Fruit fly (Drosophila melanogaster) whole organism, embryonic: ENCODE data around the gene msn.

Experiments used
- Ada2b ChIP-seq: fragments of 200-800 bp; sonication (Bioruptor generic); IDR thresholded peaks from 2 replicates; pipeline ENCODE4 v1.3.6; 2022; ENCODE audit warnings: missing biosample characterization, missing genetic modification characterization
- Antp ChIP-seq: fragments of 200-800 bp; sonication (Bioruptor generic); optimal IDR thresholded peaks from 3 replicates; lab custom pipeline; 2016; ENCODE audit warnings: missing biosample characterization, missing genetic modification characterization
- Awh ChIP-seq: fragments of 200-800 bp; sonication (Bioruptor generic); IDR thresholded peaks from 2 replicates; pipeline ENCODE4, ENCODE4 v1.3.6; 2022; ENCODE audit warnings: missing biosample characterization, missing genetic modification characterization
- CG10209 ChIP-seq: fragments of 200-800 bp; sonication (Bioruptor generic); optimal IDR thresholded peaks from 3 replicates; lab custom pipeline; 2017; ENCODE audit warnings: missing biosample characterization, mild to moderate bottlenecking, missing genetic modification characterization, missing genetic modification reagents
- CG10979 ChIP-seq: fragments of 200-800 bp; sonication (Bioruptor generic); optimal IDR thresholded peaks from 2 replicates; lab custom pipeline; 2018; ENCODE audit warnings: missing biosample characterization, mild to moderate bottlenecking, missing genetic modification characterization, moderate library complexity
- CG13624 ChIP-seq: fragments of 200-800 bp; sonication (Bioruptor generic); optimal IDR thresholded peaks from 2 replicates; lab custom pipeline; 2016; ENCODE audit warnings: missing biosample characterization, missing genetic modification characterization
- CG14667 ChIP-seq: fragments of 200-800 bp; sonication (Bioruptor generic); IDR thresholded peaks from 2 replicates; pipeline ENCODE4 v1.3.6; 2022; ENCODE audit warnings: missing biosample characterization, missing genetic modification characterization
- CG14860 ChIP-seq: fragments of 200-800 bp; sonication (Bioruptor generic); IDR thresholded peaks from 3 replicates; pipeline ENCODE4 v1.3.6; 2022; ENCODE audit warnings: missing biosample characterization, missing genetic modification characterization; ENCODE audit not compliant: partially characterized antibody
- CG1647 ChIP-seq: fragments of 200-800 bp; sonication (Bioruptor generic); optimal IDR thresholded peaks from 3 replicates; lab custom pipeline; 2016; ENCODE audit warnings: missing biosample characterization, missing genetic modification characterization
- CG2199 ChIP-seq: fragments of 200-800 bp; sonication (Bioruptor generic); IDR thresholded peaks from 3 replicates; pipeline ENCODE4 v1.3.6; 2022; ENCODE audit warnings: missing biosample characterization, missing genetic modification characterization
- CG31365 ChIP-seq: fragments of 200-800 bp; sonication (Bioruptor generic); optimal IDR thresholded peaks from 2 replicates; lab custom pipeline; 2018; ENCODE audit warnings: missing biosample characterization, mild to moderate bottlenecking, missing genetic modification characterization
- CG3995 ChIP-seq: fragments of 200-800 bp; sonication (Bioruptor generic); optimal IDR thresholded peaks from 3 replicates; lab custom pipeline; 2016; ENCODE audit warnings: missing biosample characterization, missing genetic modification characterization
- CG6854 ChIP-seq: fragments of 200-800 bp; sonication (Bioruptor generic); optimal IDR thresholded peaks from 3 replicates; lab custom pipeline; 2017; ENCODE audit warnings: missing biosample characterization, mild to moderate bottlenecking, missing genetic modification characterization
- CG7745 ChIP-seq: fragments of 200-800 bp; sonication (Bioruptor generic); optimal IDR thresholded peaks from 2 replicates; lab custom pipeline; 2018; ENCODE audit warnings: missing biosample characterization, mild to moderate bottlenecking, missing genetic modification characterization, moderate library complexity
- CG8290 ChIP-seq, 3 experiments: fragments of 200-800 bp; sonication (Bioruptor generic); optimal IDR thresholded peaks; 2 replicates each; lab custom pipeline; 2016 to 2019; ENCODE audit warnings: missing biosample characterization in 3 of 3, missing genetic modification characterization in 3 of 3, mild to moderate bottlenecking in 2 of 3, moderate library complexity in 1 of 3
- CTCF ChIP-seq: fragments of 200-800 bp; sonication (Bioruptor generic); optimal IDR thresholded peaks from 2 replicates; lab custom pipeline; 2017; ENCODE audit warnings: missing biosample characterization, mild to moderate bottlenecking, missing genetic modification characterization, moderate library complexity
- CkIIα-i1 ChIP-seq: fragments of 200-800 bp; sonication (Bioruptor generic); IDR thresholded peaks from 2 replicates; pipeline ENCODE4 v1.3.6; 2022; ENCODE audit warnings: missing biosample characterization, missing genetic modification characterization
- Dek ChIP-seq: fragments of 200-800 bp; sonication (Bioruptor generic); optimal IDR thresholded peaks from 3 replicates; lab custom pipeline; 2019; ENCODE audit warnings: missing biosample characterization, mild to moderate bottlenecking, missing genetic modification characterization, moderate library complexity
- Elba2 ChIP-seq: fragments of 200-800 bp; sonication (Bioruptor generic); optimal IDR thresholded peaks from 3 replicates; lab custom pipeline; 2016; ENCODE audit warnings: missing biosample characterization, missing genetic modification characterization
- GATAe ChIP-seq: fragments of 200-800 bp; sonication (Bioruptor generic); conservative IDR thresholded peaks from 2 replicates; pipeline ENCODE4 v1.3.6; 2022; ENCODE audit warnings: missing biosample characterization, missing genetic modification characterization
- H15 ChIP-seq: fragments of 200-800 bp; sonication (Bioruptor generic); IDR thresholded peaks from 3 replicates; pipeline ENCODE4 v1.3.6; 2022; ENCODE audit warnings: missing biosample characterization, missing genetic modification characterization
- Hr39 ChIP-seq: fragments of >200 bp; optimal IDR thresholded peaks from 2 replicates; lab custom pipeline; 2017
- Hr78 ChIP-seq, 2 experiments: fragments of 200-800 bp in 1 of 2; fragments of >200 bp in 1 of 2; sonication (Bioruptor generic) in 1 of 2; optimal IDR thresholded peaks; 2 replicates each; lab custom pipeline; 2017 to 2019; ENCODE audit warnings: missing biosample characterization in 2 of 2, missing genetic modification characterization in 2 of 2, mild to moderate bottlenecking in 1 of 2, moderate library complexity in 1 of 2
- Mrtf ChIP-seq: fragments of 200-800 bp; sonication (Bioruptor generic); IDR thresholded peaks from 3 replicates; pipeline ENCODE4 v1.3.6; 2022; ENCODE audit warnings: missing biosample characterization, missing genetic modification characterization
- NC2β ChIP-seq: fragments of 200-800 bp; sonication (Bioruptor generic); optimal IDR thresholded peaks from 2 replicates; lab custom pipeline; 2016; ENCODE audit warnings: missing biosample characterization, missing genetic modification characterization
- Opbp ChIP-seq: fragments of 200-800 bp; sonication (Bioruptor generic); IDR thresholded peaks from 3 replicates; pipeline ENCODE4 v1.3.6; 2022; ENCODE audit warnings: missing biosample characterization, missing genetic modification characterization; ENCODE audit not compliant: partially characterized antibody
- Sry-β ChIP-seq: fragments of 200-800 bp; sonication (Bioruptor generic); optimal IDR thresholded peaks from 2 replicates; lab custom pipeline; 2018; ENCODE audit warnings: missing biosample characterization, mild to moderate bottlenecking, missing genetic modification characterization, moderate library complexity
- Xrp1 ChIP-seq: fragments of 200-800 bp; sonication (Bioruptor generic); IDR thresholded peaks from 2 replicates; pipeline ENCODE4 v1.3.6; 2022; ENCODE audit warnings: missing biosample characterization, missing genetic modification characterization
- abd-A ChIP-seq: fragments of 200-800 bp; sonication (Bioruptor generic); optimal IDR thresholded peaks from 3 replicates; lab custom pipeline; 2019; ENCODE audit warnings: missing biosample characterization, mild to moderate bottlenecking, missing genetic modification characterization, moderate library complexity
- ato ChIP-seq: fragments of 200-800 bp; sonication (Bioruptor generic); IDR thresholded peaks from 2 replicates; pipeline ENCODE4 v1.3.6; 2022; ENCODE audit warnings: missing biosample characterization, missing genetic modification characterization; ENCODE audit not compliant: partially characterized antibody
- bigmax ChIP-seq: fragments of 200-800 bp; sonication (Bioruptor generic); optimal IDR thresholded peaks from 2 replicates; lab custom pipeline; 2018; ENCODE audit warnings: missing biosample characterization, mild to moderate bottlenecking, missing genetic modification characterization
- bsh ChIP-seq, 2 experiments: fragments of 200-800 bp; sonication (Bioruptor generic); optimal IDR thresholded peaks; 2 replicates each; lab custom pipeline; 2017 to 2018; ENCODE audit warnings: mild to moderate bottlenecking in 2 of 2, missing biosample characterization in 2 of 2, missing genetic modification characterization in 2 of 2, moderate library complexity in 1 of 2
- chif ChIP-seq, 2 experiments: fragments of 200-800 bp; sonication (Bioruptor generic); optimal IDR thresholded peaks; 3 replicates each; lab custom pipeline; 2016; ENCODE audit warnings: missing biosample characterization in 2 of 2, missing genetic modification characterization in 2 of 2
- dati ChIP-seq: fragments of 200-800 bp; sonication (Bioruptor generic); IDR thresholded peaks from 2 replicates; pipeline ENCODE4 v1.3.6; 2022; ENCODE audit warnings: missing biosample characterization, missing genetic modification characterization
- dpn ChIP-seq, 2 experiments: fragments of 200-800 bp; sonication (Bioruptor generic); optimal IDR thresholded peaks; 3 replicates each; lab custom pipeline; 2016; ENCODE audit warnings: missing biosample characterization in 2 of 2, missing genetic modification characterization in 2 of 2
- fd96Cb ChIP-seq: fragments of 200-800 bp; sonication (Bioruptor generic); optimal IDR thresholded peaks from 2 replicates; lab custom pipeline; 2018; ENCODE audit warnings: missing biosample characterization, mild to moderate bottlenecking, missing genetic modification characterization, moderate library complexity
- fru ChIP-seq: fragments of >200 bp; optimal IDR thresholded peaks from 2 replicates; lab custom pipeline; 2017
- gce ChIP-seq: fragments of 200-800 bp; sonication (Bioruptor generic); IDR thresholded peaks from 3 replicates; pipeline ENCODE4 v1.3.6; 2022; ENCODE audit warnings: missing biosample characterization, missing genetic modification characterization
- gt ChIP-seq: fragments of 200-800 bp; sonication (Bioruptor generic); IDR thresholded peaks from 2 replicates; pipeline ENCODE4 v1.3.6; 2022; ENCODE audit warnings: missing biosample characterization, missing genetic modification characterization
- h ChIP-seq: fragments of >200 bp; optimal IDR thresholded peaks from 2 replicates; lab custom pipeline; 2017
- inv ChIP-seq: fragments of 200-800 bp; sonication (Bioruptor generic); IDR thresholded peaks from 2 replicates; pipeline ENCODE4 v1.3.6; 2022; ENCODE audit warnings: missing biosample characterization, missing genetic modification characterization; ENCODE audit not compliant: partially characterized antibody
- jumu ChIP-seq: fragments of 200-800 bp; sonication (Bioruptor generic); optimal IDR thresholded peaks from 3 replicates; lab custom pipeline; 2016; ENCODE audit warnings: missing biosample characterization, missing genetic modification characterization
- ken ChIP-seq: fragments of 200-800 bp; sonication (Bioruptor generic); IDR thresholded peaks from 3 replicates; pipeline ENCODE4 v1.3.6; 2022; ENCODE audit warnings: missing biosample characterization, missing genetic modification characterization
- mld ChIP-seq: fragments of 200-800 bp; sonication (Bioruptor generic); IDR thresholded peaks from 3 replicates; pipeline ENCODE4 v1.3.6; 2022; ENCODE audit warnings: missing biosample characterization, missing genetic modification characterization; ENCODE audit not compliant: partially characterized antibody
- ro ChIP-seq: fragments of 200-800 bp; sonication (Bioruptor generic); IDR thresholded peaks from 2 replicates; pipeline ENCODE4 v1.3.6; 2022; ENCODE audit warnings: missing biosample characterization, missing genetic modification characterization
- sc ChIP-seq, 3 experiments: fragments of >200 bp in 2 of 3; fragments of 200-800 bp in 1 of 3; sonication (Bioruptor generic) in 1 of 3; optimal IDR thresholded peaks; 2 replicates in 2 of 3; 3 replicates in 1 of 3; lab custom pipeline; 2017; ENCODE audit warnings: mild to moderate bottlenecking in 1 of 3, missing biosample characterization in 1 of 3, missing genetic modification characterization in 1 of 3, missing genetic modification reagents in 1 of 3
- schlank ChIP-seq: fragments of 200-800 bp; sonication (Bioruptor generic); optimal IDR thresholded peaks from 2 replicates; lab custom pipeline; 2018; ENCODE audit warnings: missing biosample characterization, mild to moderate bottlenecking, missing genetic modification characterization
- scrt ChIP-seq: fragments of 200-800 bp; sonication (Bioruptor generic); optimal IDR thresholded peaks from 2 replicates; lab custom pipeline; 2018; ENCODE audit warnings: missing biosample characterization, mild to moderate bottlenecking, missing genetic modification characterization, moderate library complexity
- sima ChIP-seq: fragments of 200-800 bp; sonication (Bioruptor generic); optimal IDR thresholded peaks from 2 replicates; lab custom pipeline; 2016; ENCODE audit warnings: missing biosample characterization, missing genetic modification characterization
- twi ChIP-seq: fragments of 200-800 bp; optimal IDR thresholded peaks from 2 replicates; lab custom pipeline; 2019; ENCODE audit warnings: missing biosample characterization, mild to moderate bottlenecking, missing genetic modification characterization, moderate library complexity

msn gene

dm6 chr3L:2581343-2581825 is 5.0 kb downstream of the msn start (continued):
- peak; percentile 61 for TF ChIP-seq CG13624
- TF ChIP-seq dati (GFP tag; lab: Robert Waterston, UW), result peak; percentile 60
- peak; percentile 94 for TF ChIP-seq CG10979 (tag; lab: Kevin White, UChicago)
- TF ChIP-seq CG3995 (GFP tag; lab: Kevin White, UChicago), result no peak
- TF ChIP-seq Antp (GFP tag; lab: Kevin White, UChicago), result peak; percentile 70
- no peak for TF ChIP-seq CTCF (GFP tag; lab: Kevin White, UChicago)
- peak; percentile 90 for TF ChIP-seq fd96Cb
- peak; percentile 83 for TF ChIP-seq twi
- peak; percentile 75 for TF ChIP-seq jumu
- no peak for TF ChIP-seq sima
- TF ChIP-seq CG14667 (GFP tag; lab: Robert Waterston, UW), result peak; percentile 68
- no peak for TF ChIP-seq Elba2 (GFP tag; lab: Kevin White, UChicago)
- TF ChIP-seq schlank, result peak; percentile 60
- peak; percentile 73 for TF ChIP-seq GATAe (GFP tag; lab: Robert Waterston, UW)
- peak; percentile 92 for TF ChIP-seq ken (GFP tag; lab: Robert Waterston, UW)
- TF ChIP-seq CG31365 (tag; lab: Kevin White, UChicago), result peak; percentile 72
- TF ChIP-seq Hr39 (lab: Kevin White, UChicago), result no peak
- TF ChIP-seq CG1647, result peak; percentile 54
- TF ChIP-seq Ada2b, result peak; percentile 87
- no peak for TF ChIP-seq bigmax (GFP tag; lab: Kevin White, UChicago)
- peak; percentile 81 for TF ChIP-seq CG6854
- peak; percentile 65; the same call in 2 of the 3 replicates for TF ChIP-seq Mrtf (GFP tag; lab: Robert Waterston, UW)
- peak; percentile 53 for TF ChIP-seq Dek
- TF ChIP-seq Hr78 (GFP tag; optimal IDR thresholded peaks at IDR 0.05; lab: Kevin White, UChicago), result peak in 1 of 2 experiments; percentile 79
- 0 out of 2 replicates have a peak, but pooled peaks have one; percentile 24 for TF ChIP-seq ro (GFP tag; lab: Robert Waterston, UW)
- peak; percentile 77 for TF ChIP-seq NC2β (GFP tag; lab: Kevin White, UChicago)
- TF ChIP-seq CkIIα-i1 (GFP tag; lab: Robert Waterston, UW), result peak; percentile 65; the same call in 1 of the 2 replicates
- no peak for TF ChIP-seq mld (GFP tag; lab: Robert Waterston, UW)
- TF ChIP-seq dpn (GFP tag; optimal IDR thresholded peaks at IDR 0.05; lab: Kevin White, UChicago), result peak; percentile 72 to 79
- TF ChIP-seq fru (lab: Kevin White, UChicago), result no peak
- TF ChIP-seq H15, result peak; percentile 72
- peak; percentile 20 to 94 for TF ChIP-seq bsh (GFP tag; optimal IDR thresholded peaks at IDR 0.05; lab: Kevin White, UChicago)
- peak; percentile 65; the same call in 1 of the 3 replicates for TF ChIP-seq gce (GFP tag; lab: Robert Waterston, UW)
- peak; percentile 73 for TF ChIP-seq Awh (GFP tag; lab: Robert Waterston, UW)
- TF ChIP-seq ato (GFP tag; lab: Robert Waterston, UW), result no peak
- TF ChIP-seq Xrp1, result peak; percentile 93
- no peak for TF ChIP-seq gt
- TF ChIP-seq h (lab: Kevin White, UChicago), result no peak
- no peak for TF ChIP-seq sc (optimal IDR thresholded peaks at IDR 0.05; lab: Kevin White, UChicago)
- TF ChIP-seq sc (GFP tag; optimal IDR thresholded peaks at IDR 0.05; lab: Kevin White, UChicago), result peak; percentile 81

- TF ChIP-seq CG8290 (GFP tag; optimal IDR thresholded peaks at IDR 0.05; lab: Kevin White, UChicago), result no peak
- no peak for TF ChIP-seq CG8290 (tag; optimal IDR thresholded peaks at IDR 0.05; lab: Kevin White, UChicago)
- peak; percentile 64; the same call in 2 of the 3 replicates for TF ChIP-seq CG14860 (GFP tag; lab: Robert Waterston, UW)
- no peak for TF ChIP-seq sc (optimal IDR thresholded peaks at IDR 0.05; lab: Kevin White, UChicago)
- TF ChIP-seq sc (GFP tag; optimal IDR thresholded peaks at IDR 0.05; lab: Kevin White, UChicago), result no peak
- TF ChIP-seq Sry-β (GFP tag; lab: Kevin White, UChicago), result no peak
- TF ChIP-seq CG2199 (GFP tag; lab: Robert Waterston, UW), result 0 out of 3 replicates have a peak, but pooled peaks have one; percentile 45
- no peak for TF ChIP-seq CG10209 (GFP tag; lab: Kevin White, UChicago)
- peak; percentile 71 for TF ChIP-seq ato (GFP tag; lab: Robert Waterston, UW)
- no peak for TF ChIP-seq chif (GFP tag; optimal IDR thresholded peaks at IDR 0.05; lab: Kevin White, UChicago)
- TF ChIP-seq abd-A (tag; lab: Kevin White, UChicago), result peak; percentile 19
- no peak for TF ChIP-seq CG7745 (tag; lab: Kevin White, UChicago)
- peak; percentile 83 for TF ChIP-seq mld (GFP tag; lab: Robert Waterston, UW)
- no peak; the same call in 2 of the 3 replicates for TF ChIP-seq Opbp
- peak; percentile 16; the same call in 1 of the 2 replicates for TF ChIP-seq inv (GFP tag; lab: Robert Waterston, UW)
- TF ChIP-seq scrt (GFP tag; lab: Kevin White, UChicago), result peak; percentile 21
Observed at dm6 chr3L:2579557-2580224, 6.6 kb downstream of the msn start.
